Fruit fly (Drosophila melanogaster): ENCODE measurements around the gene tadr.

tadr gene

DNA sequence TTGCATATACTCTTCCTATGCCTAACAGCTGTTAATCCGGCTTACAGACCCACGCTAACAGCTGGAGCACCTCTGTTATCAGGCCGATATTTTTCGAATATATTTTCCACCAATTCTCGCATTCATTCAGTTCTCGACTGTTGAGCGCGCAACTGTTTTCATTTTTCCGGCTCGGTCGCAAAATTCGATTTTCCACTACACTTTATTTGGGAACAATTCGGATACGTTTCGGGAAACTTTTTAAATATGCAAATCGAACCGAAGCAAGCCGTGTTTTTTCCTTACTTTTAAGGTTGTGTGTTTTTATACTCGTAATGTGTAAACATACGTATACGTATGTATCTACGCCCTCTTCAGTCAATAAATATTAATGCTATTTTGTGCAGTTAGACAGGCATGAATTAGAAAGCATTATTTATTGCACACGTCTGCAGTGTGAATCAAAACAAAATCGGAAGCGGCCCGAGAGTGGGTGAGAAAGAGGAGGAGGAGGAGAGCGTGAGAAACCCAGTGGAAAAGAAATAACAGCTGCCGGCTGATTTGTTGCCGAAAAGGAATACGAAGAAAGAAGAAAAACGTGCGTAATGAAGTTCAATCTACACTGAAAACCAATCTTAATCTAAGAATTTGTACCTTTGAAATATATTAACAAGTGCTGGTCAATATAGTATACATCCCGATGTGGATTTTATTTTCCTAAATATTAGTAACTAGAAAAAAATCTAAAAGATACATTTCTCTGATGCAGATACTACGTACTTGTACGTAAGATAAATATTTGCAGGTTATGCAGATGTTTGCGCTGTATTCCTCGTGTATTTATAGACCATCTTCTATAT is 32.7 kb downstream of the tadr start (continued):
- peak; percentile 3 for TF ChIP-seq Dp (GFP tag; optimal IDR thresholded peaks at IDR 0.05)
- no peak for TF ChIP-seq Hmr (GFP tag; optimal IDR thresholded peaks at IDR 0.05)
- peak; percentile 29 for TF ChIP-seq unpg (GFP tag; optimal IDR thresholded peaks at IDR 0.05)
- TF ChIP-seq exex (tag; optimal IDR thresholded peaks at IDR 0.05), result no peak
- no peak for TF ChIP-seq CG14965 (GFP tag; optimal IDR thresholded peaks at IDR 0.05; ENCODE audit: borderline replicate concordance)
- TF ChIP-seq klu (GFP tag; IDR thresholded peaks at IDR 0.05), result no peak
- peak; percentile 42 for TF ChIP-seq gem (tag; optimal IDR thresholded peaks at IDR 0.05)
- no peak for TF ChIP-seq her (GFP tag; optimal IDR thresholded peaks at IDR 0.05)
- no peak for TF ChIP-seq B-H1 (GFP tag; IDR thresholded peaks at IDR 0.05)
- no peak for TF ChIP-seq CG13123 (GFP tag; optimal IDR thresholded peaks at IDR 0.05)
- no peak for TF ChIP-seq CG10543 (GFP tag; optimal IDR thresholded peaks at IDR 0.05)
- TF ChIP-seq lov (optimal IDR thresholded peaks at IDR 0.05), result no peak
- no peak for TF ChIP-seq lov (GFP tag; IDR thresholded peaks at IDR 0.05)
- TF ChIP-seq Asciz (GFP tag; optimal IDR thresholded peaks at IDR 0.05), result peak; percentile 5
- no peak for TF ChIP-seq sima (GFP tag; optimal IDR thresholded peaks at IDR 0.05)
- TF ChIP-seq Hr51 (GFP tag; optimal IDR thresholded peaks at IDR 0.05), result peak in 1 of 2 experiments; percentile 32
- TF ChIP-seq CG12155 (GFP tag; optimal IDR thresholded peaks at IDR 0.05), result peak; percentile 5
- TF ChIP-seq nau (GFP tag; optimal IDR thresholded peaks at IDR 0.05), result peak; percentile 47
- peak; percentile 84 for TF ChIP-seq sens (GFP tag)
- TF ChIP-seq Scr (GFP tag; IDR thresholded peaks at IDR 0.05; ENCODE audit: partially characterized antibody), result peak; percentile 49
- TF ChIP-seq Ets65A (GFP tag), result peak; percentile 33
- TF ChIP-seq bbx (GFP tag; IDR thresholded peaks at IDR 0.05; ENCODE audit: partially characterized antibody), result 0 out of 2 replicates have a peak, but pooled peaks have one; percentile 22
- peak; percentile 17 for TF ChIP-seq CG17385 (GFP tag; optimal IDR thresholded peaks at IDR 0.05)
- peak; percentile 4 for TF ChIP-seq grau (tag; optimal IDR thresholded peaks at IDR 0.05)
- TF ChIP-seq CG2712 (tag; optimal IDR thresholded peaks at IDR 0.05), result peak; percentile 12
- peak; percentile 20 for TF ChIP-seq Fer1 (GFP tag; optimal IDR thresholded peaks at IDR 0.05)
- TF ChIP-seq sisA (GFP tag; IDR thresholded peaks at IDR 0.05), result 0 out of 2 replicates have a peak, but pooled peaks have one; percentile 9
- peak; percentile 88 for TF ChIP-seq D19A (tag; optimal IDR thresholded peaks at IDR 0.05)
- TF ChIP-seq row (GFP tag; IDR thresholded peaks at IDR 0.05), result 0 out of 3 replicates have a peak, but pooled peaks have one; percentile 14
- TF ChIP-seq vvl (GFP tag; IDR thresholded peaks at IDR 0.05), result peak; percentile 15; the same call in 1 of the 2 replicates
- no peak for TF ChIP-seq sd (tag; optimal IDR thresholded peaks at IDR 0.05)
- TF ChIP-seq psq (GFP tag; optimal IDR thresholded peaks at IDR 0.05), result peak; percentile 62
- TF ChIP-seq CG4424 (GFP tag; optimal IDR thresholded peaks at IDR 0.05), result peak; percentile 32
- peak; percentile 50 for TF ChIP-seq Jarid2 (GFP tag; optimal IDR thresholded peaks at IDR 0.05)
- TF ChIP-seq peb (GFP tag; IDR thresholded peaks at IDR 0.05), result no peak
- TF ChIP-seq cg (GFP tag; optimal IDR thresholded peaks at IDR 0.05), result no peak
- peak; percentile 7 for TF ChIP-seq fd96Cb (tag; optimal IDR thresholded peaks at IDR 0.05)
- peak; percentile 43 for TF ChIP-seq BEAF-32 (GFP tag; optimal IDR thresholded peaks at IDR 0.05)
- peak; percentile 34; the same call in 1 of the 3 replicates for TF ChIP-seq CG34224 (GFP tag; IDR thresholded peaks at IDR 0.05; ENCODE audit: partially characterized antibody)
- TF ChIP-seq Xbp1 (GFP tag; optimal IDR thresholded peaks at IDR 0.05), result peak; percentile 8
- TF ChIP-seq hkb (optimal IDR thresholded peaks at IDR 0.05), result no peak
- peak; percentile 26; the same call in 1 of the 2 replicates for TF ChIP-seq hkb (GFP tag; IDR thresholded peaks at IDR 0.05)
- peak; percentile 77 for TF ChIP-seq Med (GFP tag)
- TF ChIP-seq mirr (GFP tag; optimal IDR thresholded peaks at IDR 0.05), result no peak
- TF ChIP-seq stwl (tag; optimal IDR thresholded peaks at IDR 0.05), result peak; percentile 23
- peak; percentile 37 for TF ChIP-seq CG7271 (tag; optimal IDR thresholded peaks at IDR 0.05)
- no peak for TF ChIP-seq CHES-1-like (GFP tag; optimal IDR thresholded peaks at IDR 0.05)
- no peak for TF ChIP-seq CG12744 (GFP tag; optimal IDR thresholded peaks at IDR 0.05)

Measured in whole organism, embryonic.